Worm (Caenorhabditis elegans) whole organism, midembryonic: Measurements from ENCODE around the gene wdr-83.

Experiments
- cog-1 ChIP-seq: sonication (generic microtip); optimal IDR thresholded peaks from 2 replicates; lab custom pipeline; 2016; ENCODE audit warnings: missing genetic modification characterization, missing compliant biosample characterization
- ref-1 ChIP-seq: fragments of 200-800 bp; sonication (Bioruptor generic); conservative IDR thresholded peaks from 2 replicates; pipeline ENCODE4 v1.3.6; 2022; ENCODE audit warnings: missing genetic modification reagents, missing genetic modification characterization, missing compliant biosample characterization

DNA sequence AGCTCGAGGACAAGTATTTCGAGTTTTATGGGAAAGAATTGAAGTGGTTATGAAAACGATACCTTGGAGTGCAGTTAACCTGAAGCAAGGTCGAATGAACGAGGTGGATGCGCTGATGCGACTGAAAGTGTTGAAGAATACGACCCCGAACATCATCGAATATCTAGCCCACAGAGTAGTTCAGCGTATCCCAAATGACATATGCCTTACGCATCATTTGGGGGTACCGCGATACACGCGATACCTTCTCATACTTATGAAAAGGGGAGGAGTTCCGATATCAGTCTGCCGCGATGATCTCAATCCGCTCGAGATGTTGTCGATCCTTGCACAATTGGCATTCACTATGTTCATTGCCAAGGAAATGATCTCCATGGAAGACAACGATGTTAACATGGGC lies 41.7 kb downstream of the wdr-83 start, which contains the start of gene T27F7.12:
- TF ChIP-seq ref-1 (GFP tag; lab: Robert Waterston, UW) (no peak), cog-1 (tag; lab: Kevin White, UChicago) (no peak)
